Fruit fly (Drosophila melanogaster) whole organism, embryonic: ENCODE measurements around the gene CG11382.

Experiments
- Blimp-1 ChIP-seq: fragments of 200-800 bp; sonication (Bioruptor generic); optimal IDR thresholded peaks from 3 replicates; lab custom pipeline; 2018; ENCODE audit warnings: missing biosample characterization, missing genetic modification characterization, mild to moderate bottlenecking, moderate library complexity, missing genetic modification reagents
- CG10147 ChIP-seq: fragments of 200-800 bp; sonication (Bioruptor generic); optimal IDR thresholded peaks from 2 replicates; lab custom pipeline; 2019; ENCODE audit warnings: missing biosample characterization, mild to moderate bottlenecking, missing genetic modification characterization, moderate library complexity
- CG10267 ChIP-seq: fragments of 200-800 bp; sonication (Bioruptor generic); optimal IDR thresholded peaks from 2 replicates; lab custom pipeline; 2018; ENCODE audit warnings: missing biosample characterization, mild to moderate bottlenecking, missing genetic modification characterization, moderate library complexity
- CG12219 ChIP-seq: fragments of 200-800 bp; sonication (Bioruptor generic); optimal IDR thresholded peaks from 3 replicates; lab custom pipeline; 2018; ENCODE audit warnings: missing biosample characterization, mild to moderate bottlenecking, missing genetic modification characterization
- CG14050 ChIP-seq: fragments of 200-800 bp; sonication (Bioruptor generic); IDR thresholded peaks from 3 replicates; pipeline ENCODE4 v1.3.6; 2022; ENCODE audit warnings: missing biosample characterization, missing genetic modification characterization
- CG14860 ChIP-seq: fragments of 200-800 bp; sonication (Bioruptor generic); IDR thresholded peaks from 3 replicates; pipeline ENCODE4 v1.3.6; 2022; ENCODE audit warnings: missing biosample characterization, missing genetic modification characterization; ENCODE audit not compliant: partially characterized antibody
- CG1647 ChIP-seq: fragments of 200-800 bp; sonication (Bioruptor generic); optimal IDR thresholded peaks from 3 replicates; lab custom pipeline; 2016; ENCODE audit warnings: missing biosample characterization, missing genetic modification characterization
- CG17802 ChIP-seq: fragments of 200-800 bp; sonication (Bioruptor generic); optimal IDR thresholded peaks from 2 replicates; lab custom pipeline; 2018; ENCODE audit warnings: missing biosample characterization, mild to moderate bottlenecking, missing genetic modification characterization, moderate library complexity
- CG18011 ChIP-seq: fragments of 200-800 bp; sonication (Bioruptor generic); optimal IDR thresholded peaks from 2 replicates; lab custom pipeline; 2017; ENCODE audit warnings: missing biosample characterization, missing genetic modification characterization, mild to moderate bottlenecking, moderate library complexity, missing genotype
- CG1832 ChIP-seq: fragments of 200-800 bp; sonication (Bioruptor generic); optimal IDR thresholded peaks from 2 replicates; lab custom pipeline; 2017; ENCODE audit warnings: missing biosample characterization, mild to moderate bottlenecking, missing genetic modification characterization, inconsistent platforms
- CG18599 ChIP-seq: fragments of 200-800 bp; sonication (Bioruptor generic); optimal IDR thresholded peaks from 3 replicates; lab custom pipeline; 2017; ENCODE audit warnings: missing biosample characterization, missing genetic modification characterization, mild to moderate bottlenecking, moderate library complexity, missing genetic modification reagents
- CG2116 ChIP-seq: fragments of 200-800 bp; sonication (Bioruptor generic); optimal IDR thresholded peaks from 3 replicates; lab custom pipeline; 2018; ENCODE audit warnings: missing biosample characterization, mild to moderate bottlenecking, missing genetic modification characterization
- CG2678 ChIP-seq: fragments of 200-800 bp; sonication (Bioruptor generic); optimal IDR thresholded peaks from 3 replicates; lab custom pipeline; 2019; ENCODE audit warnings: missing biosample characterization, mild to moderate bottlenecking, missing genetic modification characterization, moderate library complexity
- CG2712 ChIP-seq: fragments of 200-800 bp; optimal IDR thresholded peaks from 3 replicates; lab custom pipeline; 2019; ENCODE audit warnings: missing biosample characterization, mild to moderate bottlenecking, missing genetic modification characterization, moderate library complexity
- CG34224 ChIP-seq: fragments of 200-800 bp; sonication (Bioruptor generic); IDR thresholded peaks from 3 replicates; pipeline ENCODE4 v1.3.6; 2022; ENCODE audit warnings: missing biosample characterization, missing genetic modification characterization; ENCODE audit not compliant: partially characterized antibody
- CG3847 ChIP-seq: fragments of 200-800 bp; sonication (Bioruptor generic); IDR thresholded peaks from 2 replicates; pipeline ENCODE4 v1.3.6; 2022; ENCODE audit warnings: missing biosample characterization, missing genetic modification characterization
- CG43689 ChIP-seq: fragments of 200-800 bp; sonication (Bioruptor generic); IDR thresholded peaks from 2 replicates; pipeline ENCODE4 v1.3.6; 2022; ENCODE audit warnings: missing biosample characterization, missing genetic modification characterization
- CG4404 ChIP-seq: fragments of 200-800 bp; sonication (Bioruptor generic); IDR thresholded peaks from 2 replicates; pipeline ENCODE4 v1.3.6; 2022; ENCODE audit warnings: missing biosample characterization, missing genetic modification characterization
- CG4730 ChIP-seq: fragments of 200-800 bp; sonication (Bioruptor generic); IDR thresholded peaks from 2 replicates; pipeline ENCODE4 v1.3.6; 2022; ENCODE audit warnings: missing biosample characterization, missing genetic modification characterization
- CG5245 ChIP-seq: fragments of 200-800 bp; sonication (Bioruptor generic); optimal IDR thresholded peaks from 3 replicates; lab custom pipeline; 2016; ENCODE audit warnings: missing biosample characterization, missing genetic modification characterization
- CG6854 ChIP-seq: fragments of 200-800 bp; sonication (Bioruptor generic); optimal IDR thresholded peaks from 3 replicates; lab custom pipeline; 2017; ENCODE audit warnings: missing biosample characterization, mild to moderate bottlenecking, missing genetic modification characterization
- CG9797 ChIP-seq: fragments of 200-800 bp; sonication (Bioruptor generic); optimal IDR thresholded peaks from 3 replicates; lab custom pipeline; 2018; ENCODE audit warnings: missing biosample characterization, mild to moderate bottlenecking, missing genetic modification characterization
- CHES-1-like ChIP-seq: fragments of 200-800 bp; sonication (Bioruptor generic); optimal IDR thresholded peaks from 2 replicates; lab custom pipeline; 2016; ENCODE audit warnings: missing biosample characterization, missing genetic modification characterization
- Doc3 ChIP-seq: fragments of 200-800 bp; sonication (Bioruptor generic); IDR thresholded peaks from 3 replicates; pipeline ENCODE4 v1.3.6; 2022; ENCODE audit warnings: missing biosample characterization, missing genetic modification characterization; ENCODE audit not compliant: partially characterized antibody
- Eip74EF ChIP-seq, 2 experiments: fragments of 200-800 bp in 1 of 2; fragments of >200 bp in 1 of 2; sonication (Bioruptor generic) in 1 of 2; optimal IDR thresholded peaks; 2 replicates each; lab custom pipeline; 2017 to 2019; ENCODE audit warnings: missing biosample characterization in 2 of 2, missing genetic modification characterization in 2 of 2, mild to moderate bottlenecking in 1 of 2, moderate library complexity in 1 of 2
- Fer3 ChIP-seq: fragments of 200-800 bp; sonication (Bioruptor generic); optimal IDR thresholded peaks from 2 replicates; lab custom pipeline; 2018; ENCODE audit warnings: missing biosample characterization, mild to moderate bottlenecking, missing genetic modification characterization, moderate library complexity
- Gug ChIP-seq: fragments of 200-800 bp; sonication (Bioruptor generic); IDR thresholded peaks from 4 replicates; pipeline ENCODE4 v1.3.6; 2022; ENCODE audit warnings: missing biosample characterization, missing genetic modification characterization
- Hr78 ChIP-seq, 2 experiments: fragments of 200-800 bp in 1 of 2; fragments of >200 bp in 1 of 2; sonication (Bioruptor generic) in 1 of 2; optimal IDR thresholded peaks; 2 replicates each; lab custom pipeline; 2017 to 2019; ENCODE audit warnings: missing biosample characterization in 2 of 2, missing genetic modification characterization in 2 of 2, mild to moderate bottlenecking in 1 of 2, moderate library complexity in 1 of 2
- Meics ChIP-seq: fragments of 200-800 bp; sonication (Bioruptor generic); optimal IDR thresholded peaks from 2 replicates; lab custom pipeline; 2017; ENCODE audit warnings: missing biosample characterization, mild to moderate bottlenecking, missing genetic modification characterization
- NfI ChIP-seq: fragments of 200-800 bp; sonication (Bioruptor generic); optimal IDR thresholded peaks from 3 replicates; lab custom pipeline; 2018; ENCODE audit warnings: missing biosample characterization, mild to moderate bottlenecking, missing genetic modification characterization, moderate library complexity
- Trl ChIP-seq, 3 experiments: fragments of >200 bp in 2 of 3; fragments of 200-800 bp in 1 of 3; sonication (Bioruptor generic) in 1 of 3; optimal IDR thresholded peaks; 2 replicates in 1 of 3; 3 replicates in 2 of 3; lab custom pipeline; 2016 to 2017; ENCODE audit warnings: missing biosample characterization in 1 of 3, missing genetic modification characterization in 1 of 3
- Xbp1 ChIP-seq: fragments of 200-800 bp; sonication (Bioruptor generic); optimal IDR thresholded peaks from 3 replicates; lab custom pipeline; 2016; ENCODE audit warnings: missing biosample characterization, mild to moderate bottlenecking, missing genetic modification characterization
- bsh ChIP-seq, 2 experiments: fragments of 200-800 bp; sonication (Bioruptor generic); optimal IDR thresholded peaks; 2 replicates each; lab custom pipeline; 2017 to 2018; ENCODE audit warnings: mild to moderate bottlenecking in 2 of 2, missing biosample characterization in 2 of 2, missing genetic modification characterization in 2 of 2, moderate library complexity in 1 of 2
- dan ChIP-seq: fragments of 200-800 bp; sonication (Bioruptor generic); IDR thresholded peaks from 2 replicates; pipeline ENCODE4 v1.3.6; 2022; ENCODE audit warnings: missing biosample characterization, missing genetic modification characterization
- disco-r ChIP-seq: fragments of 200-800 bp; sonication (Bioruptor generic); optimal IDR thresholded peaks from 2 replicates; lab custom pipeline; 2016; ENCODE audit warnings: missing biosample characterization, missing genetic modification characterization
- exex ChIP-seq: fragments of 200-800 bp; sonication (Bioruptor generic); optimal IDR thresholded peaks from 4 replicates; lab custom pipeline; 2018; ENCODE audit warnings: missing biosample characterization, mild to moderate bottlenecking, missing genetic modification characterization, moderate library complexity
- fd96Cb ChIP-seq: fragments of 200-800 bp; sonication (Bioruptor generic); optimal IDR thresholded peaks from 2 replicates; lab custom pipeline; 2018; ENCODE audit warnings: missing biosample characterization, mild to moderate bottlenecking, missing genetic modification characterization, moderate library complexity
- kah ChIP-seq: fragments of 200-800 bp; sonication (Bioruptor generic); optimal IDR thresholded peaks from 2 replicates; lab custom pipeline; 2018; ENCODE audit warnings: missing biosample characterization, mild to moderate bottlenecking, missing genetic modification characterization
- lbe ChIP-seq: fragments of 200-800 bp; sonication (Bioruptor generic); optimal IDR thresholded peaks from 2 replicates; lab custom pipeline; 2016; ENCODE audit warnings: missing biosample characterization, mild to moderate bottlenecking, missing genetic modification characterization
- nerfin-2 ChIP-seq: fragments of 200-800 bp; sonication (Bioruptor generic); IDR thresholded peaks from 2 replicates; pipeline ENCODE4 v1.3.6; 2022; ENCODE audit warnings: missing biosample characterization, missing genetic modification characterization; ENCODE audit not compliant: partially characterized antibody
- p53 ChIP-seq: fragments of 200-800 bp; sonication (Bioruptor generic); optimal IDR thresholded peaks from 2 replicates; lab custom pipeline; 2016; ENCODE audit warnings: missing biosample characterization, missing genetic modification characterization
- pnt ChIP-seq: fragments of 200-800 bp; sonication (Bioruptor generic); optimal IDR thresholded peaks from 3 replicates; lab custom pipeline; 2016; ENCODE audit warnings: missing biosample characterization, missing genetic modification characterization
- sd ChIP-seq: fragments of 200-800 bp; sonication (Bioruptor generic); optimal IDR thresholded peaks from 3 replicates; lab custom pipeline; 2018; ENCODE audit warnings: missing biosample characterization, mild to moderate bottlenecking, missing genetic modification characterization, moderate library complexity
- shn ChIP-seq: fragments of 200-800 bp; sonication (Bioruptor generic); optimal IDR thresholded peaks from 3 replicates; lab custom pipeline; 2016; ENCODE audit warnings: missing biosample characterization, missing genetic modification characterization
- tin ChIP-seq: fragments of 200-800 bp; sonication (Bioruptor generic); optimal IDR thresholded peaks from 3 replicates; lab custom pipeline; 2016; ENCODE audit warnings: missing biosample characterization, missing genetic modification characterization
- toy ChIP-seq: fragments of 200-800 bp; sonication (Bioruptor generic); IDR thresholded peaks from 2 replicates; pipeline ENCODE4 v1.3.6; 2022; ENCODE audit warnings: missing biosample characterization, missing genetic modification characterization
- tup ChIP-seq: fragments of 200-800 bp; sonication (Bioruptor generic); optimal IDR thresholded peaks from 2 replicates; lab custom pipeline; 2016; ENCODE audit warnings: missing biosample characterization, mild to moderate bottlenecking, missing genetic modification characterization, moderate library complexity

Gene CG11382

DNA sequence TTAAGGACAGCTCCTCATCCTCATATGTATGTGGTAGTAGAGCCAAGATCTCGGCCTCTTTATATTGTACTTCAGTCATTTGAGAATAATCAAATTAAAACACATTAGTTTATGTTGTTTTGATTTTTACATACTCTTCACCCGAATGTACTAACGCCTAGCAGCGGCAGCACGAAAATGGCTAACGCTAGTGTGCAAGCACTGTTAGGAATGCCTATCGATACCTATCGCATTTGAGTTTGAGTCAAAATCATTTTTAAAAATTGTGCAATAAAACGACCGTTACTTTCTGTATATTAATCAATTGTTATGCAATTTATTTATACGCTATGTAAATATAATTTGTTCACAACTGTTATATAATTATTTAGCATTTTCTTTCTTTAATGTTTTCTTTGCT, 5.2 kb downstream of the CG11382 start, which contains the start of gene CG11398 (continued):
- TF ChIP-seq CHES-1-like (GFP tag; lab: Kevin White, UChicago) (no peak), tup (GFP tag; lab: Kevin White, UChicago) (no peak), Doc3 (GFP tag; lab: Robert Waterston, UW) (peak; percentile 55; the same call in 2 of the 3 replicates), Fer3 (no peak), CG3847 (GFP tag; lab: Robert Waterston, UW) (no peak), CG10147 (GFP tag; lab: Kevin White, UChicago) (no peak), bsh (GFP tag; optimal IDR thresholded peaks at IDR 0.05; lab: Kevin White, UChicago) (no peak), nerfin-2 (GFP tag; lab: Robert Waterston, UW) (peak; percentile 51; the same call in 1 of the 2 replicates), p53 (GFP tag; lab: Kevin White, UChicago) (no peak), Eip74EF (GFP tag; optimal IDR thresholded peaks at IDR 0.05; lab: Kevin White, UChicago) (no peak), NfI (GFP tag; lab: Kevin White, UChicago) (no peak), CG14860 (peak; percentile 62; the same call in 2 of the 3 replicates), CG1647 (GFP tag; lab: Kevin White, UChicago) (no peak), kah (GFP tag; lab: Kevin White, UChicago) (no peak), sd (tag; lab: Kevin White, UChicago) (no peak), CG17802 (tag; lab: Kevin White, UChicago) (peak; percentile 50), CG9797 (peak; percentile 75), CG4404 (GFP tag; lab: Robert Waterston, UW) (no peak), Gug (GFP tag; lab: Robert Waterston, UW) (no peak), disco-r (GFP tag; lab: Kevin White, UChicago) (no peak), Blimp-1 (GFP tag; lab: Kevin White, UChicago) (no peak), CG10267 (peak; percentile 79), CG43689 (GFP tag; lab: Robert Waterston, UW) (no peak), Hr78 (GFP tag; optimal IDR thresholded peaks at IDR 0.05; lab: Kevin White, UChicago) (no peak), toy (GFP tag; lab: Robert Waterston, UW) (no peak), CG18599 (GFP tag; lab: Kevin White, UChicago) (no peak), lbe (GFP tag; lab: Kevin White, UChicago) (no peak), CG12219 (GFP tag; lab: Kevin White, UChicago) (no peak), Trl (optimal IDR thresholded peaks at IDR 0.05; lab: Kevin White, UChicago) (no peak), Trl (GFP tag; optimal IDR thresholded peaks at IDR 0.05; lab: Kevin White, UChicago) (no peak), CG1832 (GFP tag; lab: Kevin White, UChicago) (no peak), pnt (GFP tag; lab: Kevin White, UChicago) (no peak), CG4730 (GFP tag; lab: Robert Waterston, UW) (no peak), Meics (no peak), CG2116 (GFP tag; lab: Kevin White, UChicago) (peak; percentile 88), dan (GFP tag; lab: Robert Waterston, UW) (no peak), Xbp1 (no peak), CG2678 (tag; lab: Kevin White, UChicago) (no peak), CG5245 (GFP tag; lab: Kevin White, UChicago) (no peak), exex (tag; lab: Kevin White, UChicago) (no peak), fd96Cb (no peak), CG34224 (GFP tag; lab: Robert Waterston, UW) (peak; percentile 73), CG14050 (GFP tag; lab: Robert Waterston, UW) (no peak), CG18011 (GFP tag; lab: Kevin White, UChicago) (no peak), shn (GFP tag; lab: Kevin White, UChicago) (no peak), tin (no peak), CG6854 (GFP tag; lab: Kevin White, UChicago) (no peak), CG2712 (tag; lab: Kevin White, UChicago) (peak; percentile 19)
